Worm (Caenorhabditis elegans) whole organism, late embryonic: ENCODE data around the gene C06G4.6.

Experiments used
- C08G9.2 ChIP-seq: sonication (generic microtip); optimal IDR thresholded peaks from 2 replicates; lab custom pipeline; 2016; ENCODE audit warnings: mild to moderate bottlenecking, missing genetic modification characterization, moderate library complexity, missing compliant biosample characterization
- ceh-19 ChIP-seq: fragments of 200-800 bp; sonication (Bioruptor generic); optimal IDR thresholded peaks from 2 replicates; lab custom pipeline; 2018; ENCODE audit warnings: mild to moderate bottlenecking, missing genetic modification characterization, missing compliant biosample characterization
- fkh-10 ChIP-seq: fragments of 150-350 bp; optimal IDR thresholded peaks from 2 replicates; lab custom pipeline; 2014; ENCODE audit warnings: missing biosample characterization, missing genetic modification reagents, missing genetic modification characterization

DNA sequence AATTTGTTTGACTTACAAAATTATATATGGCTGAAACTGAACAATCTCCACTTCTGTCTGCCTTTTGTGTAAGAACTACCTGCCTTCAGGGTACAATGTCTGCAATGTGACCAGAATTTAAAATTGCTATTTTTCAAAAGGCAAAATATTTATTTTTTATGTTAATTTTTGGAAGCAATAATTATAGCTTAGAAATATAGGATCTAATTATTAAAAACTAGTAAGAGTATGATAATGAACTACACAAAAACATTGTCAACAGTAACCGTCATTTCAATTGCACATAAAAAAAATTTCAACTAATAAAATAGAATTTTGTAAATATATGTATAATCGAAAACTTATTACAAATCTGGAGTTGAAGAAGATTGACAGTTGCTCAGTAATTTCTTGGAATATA, 47.2 kb upstream of the C06G4.6 start, which contains the start of gene C29E4.9:
- no peak for TF ChIP-seq fkh-10 (GFP tag; lab: Kevin White, UChicago)
- TF ChIP-seq C08G9.2 (tag; lab: Kevin White, UChicago): no peak
- no peak for TF ChIP-seq ceh-19 (GFP tag; lab: Kevin White, UChicago)
